Worm (Caenorhabditis elegans) whole organism, young adult: Measurements from ENCODE around the gene cng-1.

Experiments
- F55B11.4 ChIP-seq: sonication (generic microtip); optimal IDR thresholded peaks from 2 replicates; lab custom pipeline; 2016; ENCODE audit warnings: missing compliant biosample characterization, missing genetic modification characterization, borderline replicate concordance; ENCODE audit not compliant: insufficient read depth
- ama-1 ChIP-seq, 3 experiments: fragments of 150-350 bp in 1 of 3; sonication (generic microtip) in 2 of 3; optimal IDR thresholded peaks; 2 replicates each; lab custom pipeline; 2014 to 2018; ENCODE audit warnings: missing biosample characterization in 2 of 3, missing genetic modification characterization in 2 of 3, missing genetic modification reagents in 2 of 3
- ceh-91 ChIP-seq: fragments of 200-800 bp; sonication (Bioruptor generic); IDR thresholded peaks from 2 replicates; pipeline ENCODE4 v1.3.6; 2022; ENCODE audit warnings: missing genetic modification reagents, missing genetic modification characterization, missing compliant biosample characterization
- efl-1 ChIP-seq: fragments of 150-350 bp; optimal IDR thresholded peaks from 2 replicates; lab custom pipeline; 2014; ENCODE audit warnings: missing biosample characterization, missing genetic modification reagents, missing genetic modification characterization
- lin-35 ChIP-seq, 3 experiments: fragments of 150-350 bp in 2 of 3; sonication (generic microtip) in 1 of 3; optimal IDR thresholded peaks; 2 replicates each; lab custom pipeline; 2014 to 2018; ENCODE audit warnings: missing biosample characterization in 3 of 3, missing genetic modification characterization in 3 of 3, missing genetic modification reagents in 3 of 3
- madf-3 ChIP-seq: fragments of 200-800 bp; sonication (Bioruptor generic); IDR thresholded peaks from 2 replicates; pipeline ENCODE4 v1.3.6; 2022; ENCODE audit warnings: missing genetic modification reagents, missing genetic modification characterization, missing compliant biosample characterization
- nfya-1 ChIP-seq: sonication (generic microtip); optimal IDR thresholded peaks from 2 replicates; lab custom pipeline; 2017; ENCODE audit warnings: antibody characterized with exemption, missing compliant biosample characterization, missing genetic modification characterization, borderline replicate concordance; ENCODE audit not compliant: insufficient read depth
- nfyb-1 ChIP-seq: fragments of 200-800 bp; sonication (Bioruptor generic); IDR thresholded peaks from 2 replicates; pipeline ENCODE4 v1.3.6; 2022; ENCODE audit warnings: missing genetic modification reagents, missing genetic modification characterization, missing compliant biosample characterization
- nhr-27 ChIP-seq: fragments of 200-800 bp; sonication (Bioruptor generic); optimal IDR thresholded peaks from 2 replicates; lab custom pipeline; 2018; ENCODE audit warnings: mild to moderate bottlenecking, missing genetic modification characterization, moderate library complexity, missing compliant biosample characterization
- ztf-25 ChIP-seq: fragments of 200-800 bp; sonication (Bioruptor generic); IDR thresholded peaks from 2 replicates; pipeline ENCODE4 v1.3.6; 2022; ENCODE audit warnings: missing genetic modification reagents, missing genetic modification characterization, missing compliant biosample characterization

- TF ChIP-seq ama-1 (optimal IDR thresholded peaks at IDR 0.05; lab: Kevin White, UChicago) (no peak), ama-1 (GFP tag; optimal IDR thresholded peaks at IDR 0.05; lab: Kevin White, UChicago) (no peak), nhr-27 (tag; lab: Kevin White, UChicago) (no peak), madf-3 (GFP tag; lab: Robert Waterston, UW) (no peak), F55B11.4 (tag; lab: Kevin White, UChicago) (no peak), nfya-1 (tag; lab: Kevin White, UChicago) (no peak), ztf-25 (GFP tag; lab: Robert Waterston, UW) (no peak), nfyb-1 (GFP tag; lab: Robert Waterston, UW) (no peak), lin-35 (GFP tag; optimal IDR thresholded peaks at IDR 0.05; lab: Kevin White, UChicago) (no peak), efl-1 (GFP tag; lab: Kevin White, UChicago) (no peak), ceh-91 (GFP tag; lab: Robert Waterston, UW) (no peak)
These were observed 14.4 kb downstream of the cng-1 start for ce11 chrV:15016795-15017429.
